Worm (Caenorhabditis elegans): ENCODE results near the gene mrpl-21.

- TF ChIP-seq jun-1 (tag; optimal IDR thresholded peaks at IDR 0.05) (no peak), nhr-237 (tag; optimal IDR thresholded peaks at IDR 0.05) (no peak), vab-15 (tag; optimal IDR thresholded peaks at IDR 0.05) (no peak), sox-4 (tag; optimal IDR thresholded peaks at IDR 0.05) (no peak)
These were observed 32.3 kb upstream of the mrpl-21 start for ce11 chrIII:4275704-4276103.

All from whole organism, L1 larva.